Worm (Caenorhabditis elegans) whole organism, L1 larva: ENCODE measurements around the gene wrt-9.

Experiments used
- C16A3.4 ChIP-seq: fragments of 150-350 bp; optimal IDR thresholded peaks from 2 replicates; lab custom pipeline; 2014; ENCODE audit warnings: missing biosample characterization, missing genetic modification characterization
- blmp-1 ChIP-seq: fragments of 150-350 bp; optimal IDR thresholded peaks from 2 replicates; lab custom pipeline; 2014; ENCODE audit warnings: missing biosample characterization, missing genetic modification characterization
- ceh-63 ChIP-seq: fragments of 200-800 bp; sonication (Bioruptor generic); optimal IDR thresholded peaks from 2 replicates; lab custom pipeline; 2018; ENCODE audit warnings: mild to moderate bottlenecking, missing genetic modification characterization, missing compliant biosample characterization
- ceh-82 ChIP-seq, 3 experiments: fragments of 150-350 bp in 1 of 3; sonication (generic microtip) in 2 of 3; optimal IDR thresholded peaks; 2 replicates each; lab custom pipeline; 2014 to 2017; ENCODE audit warnings: missing biosample characterization in 3 of 3, missing genetic modification characterization in 3 of 3
- ceh-88 ChIP-seq: fragments of 200-800 bp; sonication (Bioruptor generic); IDR thresholded peaks from 2 replicates; pipeline ENCODE4 v1.3.6; 2022; ENCODE audit warnings: missing genetic modification characterization, missing compliant biosample characterization
- ces-1 ChIP-seq: fragments of 150-350 bp; optimal IDR thresholded peaks from 2 replicates; lab custom pipeline; 2014; ENCODE audit warnings: missing biosample characterization, missing genetic modification reagents, missing genetic modification characterization
- dsc-1 ChIP-seq: sonication (generic microtip); optimal IDR thresholded peaks from 2 replicates; lab custom pipeline; 2016; ENCODE audit warnings: mild to moderate bottlenecking, missing genetic modification characterization, missing compliant biosample characterization
- efl-1 ChIP-seq, 4 experiments: fragments of 150-350 bp; optimal IDR thresholded peaks in 3 of 4; peaks in 1 of 4; 1 replicate in 1 of 4; 2 replicates in 3 of 4; lab custom pipeline; 2014; ENCODE audit warnings: missing biosample characterization in 2 of 4, missing genetic modification characterization in 2 of 4, missing genetic modification reagents in 2 of 4
- egl-13 ChIP-seq: sonication (generic microtip); optimal IDR thresholded peaks from 2 replicates; lab custom pipeline; 2016; ENCODE audit warnings: missing genotype, missing genetic modification reagents, missing genetic modification characterization, missing compliant biosample characterization
- elt-2 ChIP-seq: sonication (generic microtip); optimal IDR thresholded peaks from 2 replicates; lab custom pipeline; 2016; ENCODE audit warnings: missing genetic modification characterization, mild to moderate bottlenecking, inconsistent platforms, missing compliant biosample characterization, missing genetic modification reagents
- elt-3 ChIP-seq, 6 experiments: fragments of 150-350 bp in 1 of 6; sonication (generic microtip); optimal IDR thresholded peaks; 2 replicates each; lab custom pipeline; 2017 to 2018; ENCODE audit warnings: missing biosample characterization in 6 of 6, missing genetic modification characterization in 6 of 6, inconsistent platforms in 1 of 6
- ets-5 ChIP-seq: fragments of 200-800 bp; sonication (Bioruptor generic); IDR thresholded peaks from 2 replicates; pipeline ENCODE4 v1.3.6; 2022; ENCODE audit warnings: missing genetic modification characterization, missing compliant biosample characterization
- fkh-10 ChIP-seq: sonication (generic microtip); optimal IDR thresholded peaks from 2 replicates; lab custom pipeline; 2017; ENCODE audit warnings: missing biosample characterization, missing genetic modification reagents, missing genetic modification characterization
- fkh-4 ChIP-seq: sonication (generic microtip); optimal IDR thresholded peaks from 2 replicates; lab custom pipeline; 2016; ENCODE audit warnings: missing compliant biosample characterization, missing genetic modification characterization, borderline replicate concordance
- hlh-17 ChIP-seq: fragments of 200-800 bp; sonication (Bioruptor generic); optimal IDR thresholded peaks from 2 replicates; lab custom pipeline; 2018; ENCODE audit warnings: missing genetic modification characterization, mild to moderate bottlenecking, missing compliant biosample characterization, moderate library complexity, borderline replicate concordance
- irx-1 ChIP-seq: sonication (generic microtip); optimal IDR thresholded peaks from 2 replicates; lab custom pipeline; 2016; ENCODE audit warnings: missing genetic modification characterization, missing compliant biosample characterization
- jun-1 ChIP-seq: fragments of 150-350 bp; optimal IDR thresholded peaks from 2 replicates; lab custom pipeline; 2014; ENCODE audit warnings: missing biosample characterization, missing genetic modification reagents, missing genetic modification characterization
- lin-14 ChIP-seq: fragments of 200-800 bp; sonication (Bioruptor generic); optimal IDR thresholded peaks from 2 replicates; lab custom pipeline; 2018; ENCODE audit warnings: mild to moderate bottlenecking, missing genetic modification characterization, moderate library complexity, missing compliant biosample characterization
- lin-15B ChIP-seq: fragments of 150-350 bp; sonication (generic microtip); optimal IDR thresholded peaks from 3 replicates; lab custom pipeline; 2014; ENCODE audit warnings: missing biosample characterization, missing genetic modification characterization
- lin-35 ChIP-seq, 2 experiments: fragments of 150-350 bp; optimal IDR thresholded peaks; 2 replicates each; lab custom pipeline; 2014; ENCODE audit warnings: missing biosample characterization in 2 of 2, missing genetic modification characterization in 2 of 2, missing genetic modification reagents in 2 of 2
- lin-39 ChIP-seq: fragments of 150-350 bp; optimal IDR thresholded peaks from 2 replicates; lab custom pipeline; 2014; ENCODE audit warnings: missing biosample characterization, missing genetic modification reagents, missing genetic modification characterization
- lsy-2 ChIP-seq, 2 experiments: fragments of 150-350 bp; optimal IDR thresholded peaks; 2 replicates each; lab custom pipeline; 2014; ENCODE audit warnings: missing biosample characterization in 2 of 2, missing genetic modification characterization in 2 of 2
- mab-9 ChIP-seq: fragments of 200-800 bp; sonication (Bioruptor generic); IDR thresholded peaks from 2 replicates; pipeline ENCODE4 v1.3.6; 2022; ENCODE audit warnings: missing genetic modification reagents, missing genetic modification characterization, missing compliant biosample characterization
- mdl-1 ChIP-seq, 2 experiments: fragments of 150-350 bp; optimal IDR thresholded peaks; 2 replicates each; lab custom pipeline; 2014 to 2017; ENCODE audit warnings: missing biosample characterization in 2 of 2, missing genetic modification characterization in 2 of 2, inconsistent platforms in 1 of 2
- mep-1 ChIP-seq: fragments of 150-350 bp; optimal IDR thresholded peaks from 2 replicates; lab custom pipeline; 2014; ENCODE audit warnings: missing biosample characterization, missing genetic modification characterization
- nhr-12 ChIP-seq: sonication (generic microtip); optimal IDR thresholded peaks from 2 replicates; lab custom pipeline; 2017; ENCODE audit warnings: missing biosample characterization, missing genetic modification characterization
- nhr-19 ChIP-seq: fragments of 200-800 bp; sonication (Bioruptor generic); conservative IDR thresholded peaks from 2 replicates; pipeline ENCODE4 v1.3.6; 2022; ENCODE audit warnings: missing genetic modification characterization, missing compliant biosample characterization
- nhr-20 ChIP-seq: sonication (generic microtip); optimal IDR thresholded peaks from 2 replicates; lab custom pipeline; 2016; ENCODE audit warnings: mild to moderate bottlenecking, missing genetic modification characterization, missing compliant biosample characterization
- nhr-237 ChIP-seq: fragments of 150-350 bp; optimal IDR thresholded peaks from 2 replicates; lab custom pipeline; 2014; ENCODE audit warnings: missing biosample characterization, missing genetic modification characterization
- nhr-47 ChIP-seq: sonication (generic microtip); optimal IDR thresholded peaks from 2 replicates; lab custom pipeline; 2016; ENCODE audit warnings: mild to moderate bottlenecking, missing genetic modification characterization, moderate library complexity, missing compliant biosample characterization
- nhr-71 ChIP-seq: sonication (generic microtip); optimal IDR thresholded peaks from 2 replicates; lab custom pipeline; 2016; ENCODE audit warnings: mild to moderate bottlenecking, missing genetic modification characterization, moderate library complexity, missing compliant biosample characterization
- nhr-85 ChIP-seq: sonication (generic microtip); peaks from one replicate; lab custom pipeline; 2016; ENCODE audit warnings: missing genetic modification characterization, inconsistent platforms, missing compliant biosample characterization
- nhr-90 ChIP-seq: sonication (generic microtip); optimal IDR thresholded peaks from 2 replicates; lab custom pipeline; 2016; ENCODE audit warnings: mild to moderate bottlenecking, missing genetic modification characterization, missing compliant biosample characterization; ENCODE audit not compliant: poor library complexity
- pag-3 ChIP-seq: sonication (generic microtip); optimal IDR thresholded peaks from 2 replicates; lab custom pipeline; 2017; ENCODE audit warnings: missing genetic modification characterization, mild to moderate bottlenecking, missing compliant biosample characterization, antibody characterized with exemption, borderline replicate concordance; ENCODE audit not compliant: insufficient read depth
- pqm-1 ChIP-seq: sonication (generic microtip); optimal IDR thresholded peaks from 3 replicates; lab custom pipeline; 2017; ENCODE audit warnings: missing biosample characterization, missing genetic modification characterization
- rnt-1 ChIP-seq: sonication (generic microtip); optimal IDR thresholded peaks from 2 replicates; lab custom pipeline; 2016; ENCODE audit warnings: mild to moderate bottlenecking, missing genetic modification characterization, moderate library complexity, missing compliant biosample characterization
- skn-1 ChIP-seq: fragments of 150-350 bp; optimal IDR thresholded peaks from 2 replicates; lab custom pipeline; 2014; ENCODE audit warnings: missing biosample characterization, missing genetic modification characterization
- snpc-4 ChIP-seq: fragments of 150-350 bp; optimal IDR thresholded peaks from 2 replicates; lab custom pipeline; 2014; ENCODE audit warnings: missing biosample characterization, missing genetic modification characterization
- snu-23 ChIP-seq: sonication (generic microtip); optimal IDR thresholded peaks from 2 replicates; lab custom pipeline; 2016; ENCODE audit warnings: missing genetic modification characterization, missing compliant biosample characterization
- tlp-1 ChIP-seq: fragments of 150-350 bp; optimal IDR thresholded peaks from 2 replicates; lab custom pipeline; 2014; ENCODE audit warnings: missing biosample characterization, missing genetic modification characterization
- unc-130 ChIP-seq: fragments of 150-350 bp; optimal IDR thresholded peaks from 2 replicates; lab custom pipeline; 2017; ENCODE audit warnings: missing biosample characterization, missing genetic modification characterization, inconsistent platforms
- unc-62 ChIP-seq: fragments of 150-350 bp; optimal IDR thresholded peaks from 2 replicates; lab custom pipeline; 2014; ENCODE audit warnings: missing biosample characterization, missing genetic modification reagents, missing genetic modification characterization
- unc-86 ChIP-seq: sonication (generic microtip); optimal IDR thresholded peaks from 2 replicates; lab custom pipeline; 2016; ENCODE audit warnings: missing genetic modification characterization, missing compliant biosample characterization
- zag-1 ChIP-seq: fragments of 150-350 bp; optimal IDR thresholded peaks from 2 replicates; lab custom pipeline; 2014; ENCODE audit warnings: missing biosample characterization, missing genetic modification characterization
- zip-4 ChIP-seq: fragments of 200-800 bp; sonication (Bioruptor generic); optimal IDR thresholded peaks from 2 replicates; lab custom pipeline; 2018; ENCODE audit warnings: mild to moderate bottlenecking, missing genetic modification characterization, moderate library complexity, missing compliant biosample characterization
- ztf-4 ChIP-seq: fragments of 150-350 bp; optimal IDR thresholded peaks from 2 replicates; lab custom pipeline; 2014; ENCODE audit warnings: missing biosample characterization, missing genetic modification characterization

The wrt-9 gene

ce11 chrX:1576337-1576736 is at the start of gene wrt-9:
Gene wrt-9 (plus strand): TSS chrX:1576637.
- TF ChIP-seq unc-62, result no peak
- no peak for TF ChIP-seq nhr-12
- no peak for TF ChIP-seq ztf-4 (tag; lab: Kevin White, UChicago)
- no peak for TF ChIP-seq nhr-85 (tag; lab: Kevin White, UChicago)
- TF ChIP-seq jun-1 (tag; lab: Kevin White, UChicago), result no peak

- TF ChIP-seq nhr-20 (tag; lab: Kevin White, UChicago) (peak; percentile 76), unc-86 (tag; lab: Kevin White, UChicago) (no peak), lsy-2 (tag; optimal IDR thresholded peaks at IDR 0.05; lab: Kevin White, UChicago) (peak in 1 of 2 experiments; percentile 35), zag-1 (tag; lab: Kevin White, UChicago) (no peak), lin-14 (GFP tag; lab: Kevin White, UChicago) (peak; percentile 76), mdl-1 (tag; optimal IDR thresholded peaks at IDR 0.05; lab: Kevin White, UChicago) (peak in 1 of 2 experiments; percentile 48), blmp-1 (tag; lab: Kevin White, UChicago) (peak; percentile 69), ces-1 (no peak), nhr-19 (GFP tag; lab: Robert Waterston, UW) (no peak; the same call in 1 of the 2 replicates), nhr-71 (peak; percentile 54), snu-23 (peak; percentile 81), C16A3.4 (tag; lab: Kevin White, UChicago) (peak; percentile 16), lin-35 (GFP tag; optimal IDR thresholded peaks at IDR 0.05; lab: Kevin White, UChicago) (peak in 1 of 2 experiments; percentile 45), efl-1 (optimal IDR thresholded peaks at IDR 0.05; lab: Kevin White, UChicago) (no peak), efl-1 (GFP tag; optimal IDR thresholded peaks at IDR 0.05 in 1 of 2; lab: Kevin White, UChicago) (peak in 1 of 2 experiments; percentile 76), pag-3 (tag; lab: Kevin White, UChicago) (peak; percentile 10), lin-39 (tag; lab: Kevin White, UChicago) (no peak), ceh-88 (no peak), nhr-90 (tag; lab: Kevin White, UChicago) (peak; percentile 53), egl-13 (tag; lab: Kevin White, UChicago) (no peak), mep-1 (tag; lab: Kevin White, UChicago) (peak; percentile 70), fkh-4 (tag; lab: Kevin White, UChicago) (no peak), mab-9 (GFP tag; lab: Robert Waterston, UW) (0 out of 2 replicates have a peak, but pooled peaks have one; percentile 8), ceh-82 (tag; optimal IDR thresholded peaks at IDR 0.05; lab: Kevin White, UChicago) (peak in 1 of 3 experiments; percentile 10), elt-3 (tag; optimal IDR thresholded peaks at IDR 0.05; lab: Kevin White, UChicago) (peak in 2 of 6 experiments; percentile 38 to 56), elt-2 (tag; lab: Kevin White, UChicago) (no peak), nhr-85 (tag; lab: Kevin White, UChicago) (peak; percentile 91), nhr-47 (tag; lab: Kevin White, UChicago) (peak; percentile 35), ceh-63 (GFP tag; lab: Kevin White, UChicago) (no peak), skn-1 (peak; percentile 70), rnt-1 (peak; percentile 24), ets-5 (no peak)
Measured at ce11 chrX:1527338-1527737, 49.1 kb upstream of the wrt-9 start.

ce11 chrX:1528107-1528506 is 48.3 kb upstream of the wrt-9 start:
- TF ChIP-seq dsc-1 (no peak), skn-1 (peak; percentile 42), zip-4 (GFP tag; lab: Kevin White, UChicago) (peak; percentile 68)

- no peak for TF ChIP-seq unc-62
- no peak for TF ChIP-seq lin-35 (GFP tag; optimal IDR thresholded peaks at IDR 0.05; lab: Kevin White, UChicago)
- TF ChIP-seq efl-1 (optimal IDR thresholded peaks at IDR 0.05; lab: Kevin White, UChicago), result no peak
- peak in 1 of 2 experiments; percentile 60 for TF ChIP-seq efl-1 (GFP tag; optimal IDR thresholded peaks at IDR 0.05 in 1 of 2; lab: Kevin White, UChicago)
- no peak for TF ChIP-seq pqm-1
- TF ChIP-seq tlp-1 (tag; lab: Kevin White, UChicago), result no peak
- TF ChIP-seq irx-1 (tag; lab: Kevin White, UChicago), result no peak
- no peak for TF ChIP-seq blmp-1 (tag; lab: Kevin White, UChicago)
- peak; percentile 8 for TF ChIP-seq nhr-71
- peak; percentile 12 for TF ChIP-seq skn-1
- TF ChIP-seq ceh-88, result no peak
- no peak for TF ChIP-seq ceh-63 (GFP tag; lab: Kevin White, UChicago)
- TF ChIP-seq lin-15B (tag; lab: Kevin White, UChicago), result no peak
- TF ChIP-seq rnt-1, result peak; percentile 47
- TF ChIP-seq nhr-237 (tag; lab: Kevin White, UChicago), result no peak
- TF ChIP-seq snpc-4, result no peak
- peak; percentile 81 for TF ChIP-seq lin-14 (GFP tag; lab: Kevin White, UChicago)
- TF ChIP-seq fkh-10 (GFP tag; lab: Kevin White, UChicago), result no peak
- TF ChIP-seq nhr-85 (tag; lab: Kevin White, UChicago), result no peak
- no peak for TF ChIP-seq unc-130 (tag; lab: Kevin White, UChicago)
- TF ChIP-seq hlh-17, result no peak
Measured at ce11 chrX:1529013-1529412, 47.4 kb upstream of the wrt-9 start.
